Fruit fly (Drosophila melanogaster): ENCODE data around the gene CG34126.

The CG34126 gene

DNA sequence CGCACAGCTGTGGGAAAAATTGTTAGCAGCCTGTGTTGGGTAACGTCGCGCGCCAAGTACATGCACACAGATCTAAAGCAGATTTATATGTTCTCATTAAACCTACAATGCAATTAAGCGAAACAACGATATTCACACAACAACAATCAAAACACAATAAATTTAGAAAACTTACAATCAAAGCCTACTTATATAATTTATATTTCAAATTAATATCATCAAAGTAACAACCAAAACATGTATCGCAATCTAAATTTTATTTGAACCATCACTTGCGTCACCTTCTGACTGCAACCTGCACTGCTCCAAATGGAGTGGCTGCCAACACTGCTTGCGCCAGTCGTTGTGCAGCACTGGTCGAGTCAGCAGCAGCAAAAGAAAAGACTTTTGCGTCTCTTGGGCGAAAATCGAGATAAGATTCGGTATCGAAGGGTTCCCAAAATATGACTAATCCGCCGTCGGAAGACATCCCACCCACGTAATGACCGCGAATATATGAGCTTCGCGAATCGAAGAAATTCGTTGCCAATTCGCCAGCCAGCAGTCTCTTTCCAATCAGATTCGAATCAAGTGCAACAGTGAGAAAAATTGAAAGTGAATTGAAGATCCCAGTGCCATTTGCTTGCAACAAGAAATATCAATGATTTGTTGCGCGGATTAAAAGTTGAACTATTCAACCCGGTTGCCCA lies at the start of gene CG34126, which contains the start of gene CG8892 (continued):
- TF ChIP-seq CG8319 (GFP tag; optimal IDR thresholded peaks at IDR 0.05) (peak; percentile 96), CG6808 (GFP tag; optimal IDR thresholded peaks at IDR 0.05) (peak; percentile 93), svp (GFP tag) (peak; percentile 97), Met (GFP tag; optimal IDR thresholded peaks at IDR 0.05) (peak; percentile 95), achi (GFP tag; optimal IDR thresholded peaks at IDR 0.05) (peak; percentile 96), Hr38 (GFP tag; optimal IDR thresholded peaks at IDR 0.05) (no peak), CG16779 (tag; optimal IDR thresholded peaks at IDR 0.05) (peak; percentile 82), CG6792 (GFP tag; optimal IDR thresholded peaks at IDR 0.05) (peak; percentile 95), fd59A (GFP tag; optimal IDR thresholded peaks at IDR 0.05) (peak; percentile 96)

dm6 chr2L:4932284-4932683 lies 49.1 kb upstream of the CG34126 start, which contains the start of gene hoe1:
hoe1 (minus strand) TSS chr2L:4932384.
- no peak for TF ChIP-seq Smox (GFP tag; optimal IDR thresholded peaks at IDR 0.05)
- no peak for TF ChIP-seq topi (GFP tag; optimal IDR thresholded peaks at IDR 0.05)
- no peak for TF ChIP-seq CG7368 (GFP tag; optimal IDR thresholded peaks at IDR 0.05)
- TF ChIP-seq vri (GFP tag; optimal IDR thresholded peaks at IDR 0.05), result no peak
- TF ChIP-seq Sox14 (GFP tag; optimal IDR thresholded peaks at IDR 0.05), result no peak
- no peak for TF ChIP-seq Ets96B (tag; optimal IDR thresholded peaks at IDR 0.05)
- TF ChIP-seq CG3032 (tag; optimal IDR thresholded peaks at IDR 0.05), result no peak
- TF ChIP-seq cyc (GFP tag; optimal IDR thresholded peaks at IDR 0.05), result no peak
- no peak for TF ChIP-seq CG11762 (GFP tag; optimal IDR thresholded peaks at IDR 0.05; ENCODE audit: insufficient read depth)
- no peak for TF ChIP-seq Sox102F (GFP tag; optimal IDR thresholded peaks at IDR 0.05)

DNA sequence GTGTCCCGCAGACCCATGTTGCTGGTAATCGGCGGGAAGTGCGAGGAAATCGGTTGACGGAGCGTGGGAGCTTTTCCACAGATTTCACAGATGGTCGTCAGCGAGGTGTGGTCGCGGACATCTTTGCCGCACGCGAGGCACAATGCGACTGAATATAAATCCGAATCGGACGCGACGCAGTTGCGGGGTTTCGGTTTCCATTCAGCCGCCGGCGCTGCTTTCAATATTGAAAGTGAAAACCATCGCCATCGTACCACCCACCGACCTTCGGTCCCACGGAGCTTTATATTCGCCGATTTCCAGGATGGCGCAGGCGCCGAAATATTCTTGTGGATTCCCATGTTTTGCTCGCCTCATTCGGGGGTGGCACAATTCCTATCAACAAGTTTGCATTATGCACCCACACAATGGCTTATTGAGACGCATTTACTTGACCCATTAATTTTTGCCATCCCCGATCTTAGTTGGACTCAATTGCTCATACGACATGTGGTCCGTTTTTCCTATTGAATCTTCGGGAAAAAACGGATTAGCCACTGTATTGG lies 45.0 kb upstream of the CG34126 start, which contains the start of gene hoe2:
Gene hoe2, minus strand, starts transcription at position 126 of the 545 bp plus-strand sequence.
- TF ChIP-seq CG3919 (GFP tag; optimal IDR thresholded peaks at IDR 0.05) (no peak), ss (GFP tag; optimal IDR thresholded peaks at IDR 0.05) (no peak), CG11902 (GFP tag; optimal IDR thresholded peaks at IDR 0.05) (no peak), fd85E (GFP tag; optimal IDR thresholded peaks at IDR 0.05) (no peak), CG6854 (GFP tag; optimal IDR thresholded peaks at IDR 0.05) (no peak), Eip75B (GFP tag; optimal IDR thresholded peaks at IDR 0.05) (no peak), Met (GFP tag; optimal IDR thresholded peaks at IDR 0.05) (no peak), CG10669 (GFP tag; optimal IDR thresholded peaks at IDR 0.05) (no peak), Hr39 (GFP tag; optimal IDR thresholded peaks at IDR 0.05) (no peak), Sox14 (GFP tag; optimal IDR thresholded peaks at IDR 0.05) (no peak)

DNA sequence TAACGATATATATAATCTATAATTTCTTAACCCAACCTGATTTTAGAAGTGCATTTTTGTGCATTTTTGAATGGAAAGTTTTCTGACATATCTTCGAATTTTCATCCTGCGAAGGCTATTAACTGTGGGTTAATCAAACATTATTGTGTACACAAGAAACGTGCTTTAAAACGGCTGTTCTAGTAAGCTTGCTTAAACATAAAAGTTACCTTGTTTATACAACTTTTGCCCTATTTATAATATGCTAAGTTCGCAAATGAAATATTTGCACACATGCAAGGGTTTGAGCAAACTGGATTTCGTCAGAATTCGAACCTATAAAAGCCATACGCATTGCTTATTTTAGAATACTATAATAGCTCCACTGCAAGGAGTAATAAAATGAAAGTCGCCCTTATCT lies 44.4 kb upstream of the CG34126 start, which contains the start of gene Sgs1:
Gene Sgs1, plus strand, starts transcription at position 350 of the 400 bp plus-strand sequence.
- TF ChIP-seq dsx (GFP tag; optimal IDR thresholded peaks at IDR 0.05; ENCODE audit: poor library complexity, severe bottlenecking), result no peak
- TF ChIP-seq CG3919 (GFP tag; optimal IDR thresholded peaks at IDR 0.05), result no peak
- TF ChIP-seq Met (GFP tag; optimal IDR thresholded peaks at IDR 0.05), result no peak
- no peak for TF ChIP-seq Ets21C (GFP tag; optimal IDR thresholded peaks at IDR 0.05)
- no peak for TF ChIP-seq CG6854 (GFP tag; optimal IDR thresholded peaks at IDR 0.05)
- TF ChIP-seq achi (GFP tag; optimal IDR thresholded peaks at IDR 0.05), result no peak
- peak; percentile 8 for TF ChIP-seq vri (GFP tag; optimal IDR thresholded peaks at IDR 0.05)

DNA sequence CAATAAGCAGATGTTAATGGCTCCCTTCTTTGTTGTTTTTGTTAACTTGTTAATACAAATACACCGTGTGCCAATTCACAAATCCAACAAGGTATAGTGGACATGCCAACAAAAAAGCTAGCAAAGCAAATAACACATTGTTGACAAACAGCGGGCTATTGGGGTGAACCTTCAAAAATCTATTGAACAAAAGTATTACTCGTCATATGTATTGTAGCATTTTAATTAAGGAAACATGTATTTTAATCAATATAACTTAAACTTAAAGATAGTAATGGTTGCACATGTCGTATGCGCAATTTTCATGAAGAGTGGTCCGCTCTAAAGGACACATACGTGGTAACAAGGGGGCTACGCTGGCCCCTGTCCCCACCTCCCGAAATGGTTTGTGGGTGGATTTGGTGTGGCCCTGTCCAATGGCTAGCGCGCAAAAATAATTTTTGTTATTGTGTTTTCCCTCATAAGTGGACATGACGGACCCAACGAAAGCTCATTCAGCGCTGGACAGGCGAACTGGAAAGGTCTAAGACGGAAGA lies 39.1 kb upstream of the CG34126 start, which contains the start of gene synr:
Gene synr, plus strand, starts transcription at position 486 of the 536 bp plus-strand sequence.
- TF ChIP-seq Ets21C (GFP tag; optimal IDR thresholded peaks at IDR 0.05), result no peak
- no peak for TF ChIP-seq spab (GFP tag; optimal IDR thresholded peaks at IDR 0.05)
- no peak for TF ChIP-seq CG10631 (GFP tag; optimal IDR thresholded peaks at IDR 0.05)
- TF ChIP-seq net (GFP tag; optimal IDR thresholded peaks at IDR 0.05), result no peak
- TF ChIP-seq CG6276 (GFP tag; optimal IDR thresholded peaks at IDR 0.05), result no peak
- no peak for TF ChIP-seq CG6808 (GFP tag; optimal IDR thresholded peaks at IDR 0.05)
- no peak for TF ChIP-seq topi (GFP tag; optimal IDR thresholded peaks at IDR 0.05)
- TF ChIP-seq CG4318 (GFP tag; optimal IDR thresholded peaks at IDR 0.05), result no peak

Data from whole organism, prepupa.